Worm (Caenorhabditis elegans) whole organism, L3 larva: Measurements from ENCODE around the gene K11E4.6.

Experiments
- nhr-76 ChIP-seq: fragments of 150-350 bp; sonication (generic microtip); optimal IDR thresholded peaks from 5 replicates; lab custom pipeline; 2014; ENCODE audit warnings: missing biosample characterization, missing genetic modification characterization
- pha-4 ChIP-seq: fragments of 150-350 bp; optimal IDR thresholded peaks from 2 replicates; lab custom pipeline; 2014; ENCODE audit warnings: missing biosample characterization, missing genetic modification reagents, missing genetic modification characterization
- sea-2 ChIP-seq: fragments of 150-350 bp; sonication (generic microtip); optimal IDR thresholded peaks from 4 replicates; lab custom pipeline; 2014; ENCODE audit warnings: missing biosample characterization, missing genetic modification reagents, missing genetic modification characterization
- skn-1 ChIP-seq: fragments of 150-350 bp; optimal IDR thresholded peaks from 2 replicates; lab custom pipeline; 2014; ENCODE audit warnings: missing biosample characterization, missing genetic modification characterization
- snpc-4 ChIP-seq: fragments of 150-350 bp; optimal IDR thresholded peaks from 2 replicates; lab custom pipeline; 2014; ENCODE audit warnings: missing biosample characterization, missing genetic modification characterization
- tbx-2 ChIP-seq: sonication (generic microtip); optimal IDR thresholded peaks from 2 replicates; lab custom pipeline; 2016; ENCODE audit warnings: mild to moderate bottlenecking, missing genetic modification characterization, missing compliant biosample characterization
- ztf-4 ChIP-seq: fragments of 150-350 bp; optimal IDR thresholded peaks from 2 replicates; lab custom pipeline; 2014; ENCODE audit warnings: missing biosample characterization, missing genetic modification characterization

DNA sequence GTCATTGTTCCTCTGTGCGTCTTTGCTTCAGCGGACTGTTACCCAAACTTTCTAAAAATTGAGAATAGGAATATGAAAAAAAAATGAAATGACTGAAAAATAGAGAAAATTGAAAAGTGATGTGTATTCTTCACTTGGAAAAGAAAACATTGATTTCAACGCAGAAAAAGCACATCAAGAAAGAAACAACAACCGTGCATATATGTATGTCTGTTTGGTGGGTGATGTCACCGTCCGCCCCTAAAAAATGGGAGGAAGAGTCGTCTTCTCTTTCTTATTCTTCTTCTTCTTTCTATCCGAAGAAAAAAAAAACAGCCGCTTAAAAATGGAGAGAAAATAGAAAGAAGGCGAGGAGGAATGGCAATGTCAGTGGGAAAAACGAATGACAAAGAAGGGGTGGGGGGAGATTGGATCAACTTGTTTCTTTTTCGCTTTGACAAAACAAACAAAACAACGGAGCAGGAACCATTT, 46.1 kb downstream of the K11E4.6 start, which contains the start of gene nkb-3:
- TF ChIP-seq skn-1 (tag; lab: Kevin White, UChicago) (no peak), snpc-4 (tag; lab: Kevin White, UChicago) (no peak), pha-4 (tag; lab: Kevin White, UChicago) (no peak), ztf-4 (tag; lab: Kevin White, UChicago) (no peak), tbx-2 (tag; lab: Kevin White, UChicago) (no peak), sea-2 (no peak), nhr-76 (tag; lab: Kevin White, UChicago) (no peak)
